Worm (Caenorhabditis elegans) whole organism, L1 larva: ENCODE data around the gene Y41E3.1.
A peak's percentile ranks its signal among the peaks of the same experiment; 100 is the strongest.

Experiments
- C16A3.4 ChIP-seq: fragments of 150-350 bp; optimal IDR thresholded peaks from 2 replicates; lab custom pipeline; 2014; ENCODE audit warnings: missing biosample characterization, missing genetic modification characterization
- Y116A8C.19 ChIP-seq: sonication (generic microtip); optimal IDR thresholded peaks from 2 replicates; lab custom pipeline; 2016; ENCODE audit warnings: missing compliant biosample characterization, missing genetic modification characterization, borderline replicate concordance
- ama-1 ChIP-seq: fragments of 150-350 bp; optimal IDR thresholded peaks from 2 replicates; lab custom pipeline; 2014
- blmp-1 ChIP-seq: fragments of 150-350 bp; optimal IDR thresholded peaks from 2 replicates; lab custom pipeline; 2014; ENCODE audit warnings: missing biosample characterization, missing genetic modification characterization
- ceh-88 ChIP-seq: fragments of 200-800 bp; sonication (Bioruptor generic); IDR thresholded peaks from 2 replicates; pipeline ENCODE4 v1.3.6; 2022; ENCODE audit warnings: missing genetic modification characterization, missing compliant biosample characterization
- ceh-90 ChIP-seq: sonication (generic microtip); optimal IDR thresholded peaks from 2 replicates; lab custom pipeline; 2016; ENCODE audit warnings: missing genetic modification characterization, missing compliant biosample characterization
- dpl-1 ChIP-seq, 3 experiments: fragments of 150-350 bp in 2 of 3; sonication (generic microtip) in 1 of 3; optimal IDR thresholded peaks; 2 replicates each; lab custom pipeline; 2014 to 2017; ENCODE audit warnings: missing biosample characterization in 3 of 3, missing genetic modification characterization in 3 of 3, missing genetic modification reagents in 3 of 3
- efl-1 ChIP-seq, 4 experiments: fragments of 150-350 bp; optimal IDR thresholded peaks in 3 of 4; peaks in 1 of 4; 1 replicate in 1 of 4; 2 replicates in 3 of 4; lab custom pipeline; 2014; ENCODE audit warnings: missing biosample characterization in 2 of 4, missing genetic modification characterization in 2 of 4, missing genetic modification reagents in 2 of 4
- egl-13 ChIP-seq: sonication (generic microtip); optimal IDR thresholded peaks from 2 replicates; lab custom pipeline; 2016; ENCODE audit warnings: missing genotype, missing genetic modification reagents, missing genetic modification characterization, missing compliant biosample characterization
- elt-2 ChIP-seq: sonication (generic microtip); optimal IDR thresholded peaks from 2 replicates; lab custom pipeline; 2016; ENCODE audit warnings: missing genetic modification characterization, mild to moderate bottlenecking, inconsistent platforms, missing compliant biosample characterization, missing genetic modification reagents
- fos-1 ChIP-seq: fragments of 150-350 bp; optimal IDR thresholded peaks from 2 replicates; lab custom pipeline; 2014; ENCODE audit warnings: missing biosample characterization, missing genetic modification characterization
- grh-1 ChIP-seq: fragments of 200-800 bp; sonication (Bioruptor generic); IDR thresholded peaks from 2 replicates; pipeline ENCODE4 v1.3.6; 2022; ENCODE audit warnings: missing genetic modification reagents, missing genetic modification characterization, missing compliant biosample characterization
- hlh-4 ChIP-seq: sonication (generic microtip); optimal IDR thresholded peaks from 2 replicates; lab custom pipeline; 2016; ENCODE audit warnings: mild to moderate bottlenecking, missing genetic modification characterization, missing compliant biosample characterization
- hpl-2 ChIP-seq: fragments of 150-350 bp; optimal IDR thresholded peaks from 2 replicates; lab custom pipeline; 2014; ENCODE audit warnings: missing biosample characterization, missing genetic modification reagents, missing genetic modification characterization
- irx-1 ChIP-seq: sonication (generic microtip); optimal IDR thresholded peaks from 2 replicates; lab custom pipeline; 2016; ENCODE audit warnings: missing genetic modification characterization, missing compliant biosample characterization
- isw-1 ChIP-seq: fragments of 200-800 bp; sonication (Bioruptor generic); IDR thresholded peaks from 2 replicates; pipeline ENCODE4 v1.3.6; 2022; ENCODE audit warnings: missing genetic modification characterization, missing compliant biosample characterization
- jun-1 ChIP-seq: fragments of 150-350 bp; optimal IDR thresholded peaks from 2 replicates; lab custom pipeline; 2014; ENCODE audit warnings: missing biosample characterization, missing genetic modification reagents, missing genetic modification characterization
- lin-14 ChIP-seq: fragments of 200-800 bp; sonication (Bioruptor generic); optimal IDR thresholded peaks from 2 replicates; lab custom pipeline; 2018; ENCODE audit warnings: mild to moderate bottlenecking, missing genetic modification characterization, moderate library complexity, missing compliant biosample characterization
- lin-35 ChIP-seq, 2 experiments: fragments of 150-350 bp; optimal IDR thresholded peaks; 2 replicates each; lab custom pipeline; 2014; ENCODE audit warnings: missing biosample characterization in 2 of 2, missing genetic modification characterization in 2 of 2, missing genetic modification reagents in 2 of 2
- lin-39 ChIP-seq: fragments of 150-350 bp; optimal IDR thresholded peaks from 2 replicates; lab custom pipeline; 2014; ENCODE audit warnings: missing biosample characterization, missing genetic modification reagents, missing genetic modification characterization
- lir-3 ChIP-seq: sonication (generic microtip); optimal IDR thresholded peaks from 2 replicates; lab custom pipeline; 2016; ENCODE audit warnings: mild to moderate bottlenecking, missing genetic modification characterization, moderate library complexity, missing compliant biosample characterization; ENCODE audit not compliant: poor library complexity
- lsy-2 ChIP-seq, 2 experiments: fragments of 150-350 bp; optimal IDR thresholded peaks; 2 replicates each; lab custom pipeline; 2014; ENCODE audit warnings: missing biosample characterization in 2 of 2, missing genetic modification characterization in 2 of 2
- mab-9 ChIP-seq: fragments of 200-800 bp; sonication (Bioruptor generic); IDR thresholded peaks from 2 replicates; pipeline ENCODE4 v1.3.6; 2022; ENCODE audit warnings: missing genetic modification reagents, missing genetic modification characterization, missing compliant biosample characterization
- mep-1 ChIP-seq: fragments of 150-350 bp; optimal IDR thresholded peaks from 2 replicates; lab custom pipeline; 2014; ENCODE audit warnings: missing biosample characterization, missing genetic modification characterization
- nhr-11 ChIP-seq: fragments of 150-350 bp; optimal IDR thresholded peaks from 2 replicates; lab custom pipeline; 2014; ENCODE audit warnings: missing biosample characterization, missing genetic modification characterization
- nhr-12 ChIP-seq: sonication (generic microtip); optimal IDR thresholded peaks from 2 replicates; lab custom pipeline; 2017; ENCODE audit warnings: missing biosample characterization, missing genetic modification characterization
- nhr-237 ChIP-seq: fragments of 150-350 bp; optimal IDR thresholded peaks from 2 replicates; lab custom pipeline; 2014; ENCODE audit warnings: missing biosample characterization, missing genetic modification characterization
- nhr-28 ChIP-seq: fragments of 150-350 bp; optimal IDR thresholded peaks from 2 replicates; lab custom pipeline; 2014; ENCODE audit warnings: missing biosample characterization, missing genetic modification characterization
- nhr-84 ChIP-seq: sonication (generic microtip); optimal IDR thresholded peaks from 2 replicates; lab custom pipeline; 2017; ENCODE audit warnings: missing biosample characterization, missing genetic modification characterization
- nhr-90 ChIP-seq: sonication (generic microtip); optimal IDR thresholded peaks from 2 replicates; lab custom pipeline; 2016; ENCODE audit warnings: mild to moderate bottlenecking, missing genetic modification characterization, missing compliant biosample characterization; ENCODE audit not compliant: poor library complexity
- snpc-4 ChIP-seq: fragments of 150-350 bp; optimal IDR thresholded peaks from 2 replicates; lab custom pipeline; 2014; ENCODE audit warnings: missing biosample characterization, missing genetic modification characterization
- snu-23 ChIP-seq: sonication (generic microtip); optimal IDR thresholded peaks from 2 replicates; lab custom pipeline; 2016; ENCODE audit warnings: missing genetic modification characterization, missing compliant biosample characterization
- sox-4 ChIP-seq: sonication (generic microtip); optimal IDR thresholded peaks from 2 replicates; lab custom pipeline; 2016; ENCODE audit warnings: missing genetic modification characterization, missing compliant biosample characterization
- sptf-1 ChIP-seq: fragments of 150-350 bp; optimal IDR thresholded peaks from 2 replicates; lab custom pipeline; 2014; ENCODE audit warnings: missing biosample characterization, missing genetic modification characterization
- sup-37 ChIP-seq: fragments of 200-800 bp; sonication (Bioruptor generic); optimal IDR thresholded peaks from 2 replicates; lab custom pipeline; 2018; ENCODE audit warnings: mild to moderate bottlenecking, missing genetic modification characterization, missing compliant biosample characterization
- tlp-1 ChIP-seq: fragments of 150-350 bp; optimal IDR thresholded peaks from 2 replicates; lab custom pipeline; 2014; ENCODE audit warnings: missing biosample characterization, missing genetic modification characterization
- unc-130 ChIP-seq: fragments of 150-350 bp; optimal IDR thresholded peaks from 2 replicates; lab custom pipeline; 2017; ENCODE audit warnings: missing biosample characterization, missing genetic modification characterization, inconsistent platforms
- unc-30 ChIP-seq: sonication (generic microtip); optimal IDR thresholded peaks from 2 replicates; lab custom pipeline; 2017; ENCODE audit warnings: missing biosample characterization, missing genetic modification characterization
- unc-62 ChIP-seq: fragments of 150-350 bp; optimal IDR thresholded peaks from 2 replicates; lab custom pipeline; 2014; ENCODE audit warnings: missing biosample characterization, missing genetic modification reagents, missing genetic modification characterization
- unc-98 ChIP-seq: fragments of 200-800 bp; sonication (Bioruptor generic); IDR thresholded peaks from 2 replicates; pipeline ENCODE4 v1.3.6; 2022; ENCODE audit warnings: missing genetic modification characterization, missing compliant biosample characterization
- xbp-1 ChIP-seq: sonication (generic microtip); optimal IDR thresholded peaks from 2 replicates; lab custom pipeline; 2016; ENCODE audit warnings: missing genetic modification characterization, missing compliant biosample characterization
- zag-1 ChIP-seq: fragments of 150-350 bp; optimal IDR thresholded peaks from 2 replicates; lab custom pipeline; 2014; ENCODE audit warnings: missing biosample characterization, missing genetic modification characterization

The Y41E3.1 gene

ce11 chrIV:14959375-14959774, 701 bp upstream of the Y41E3.1 start (continued):
- TF ChIP-seq lsy-2 (tag; optimal IDR thresholded peaks at IDR 0.05; lab: Kevin White, UChicago), result peak; percentile 81 to 93
- peak; percentile 73 for TF ChIP-seq mep-1 (tag; lab: Kevin White, UChicago)
- peak; percentile 82 for TF ChIP-seq C16A3.4
- no peak for TF ChIP-seq hlh-4 (tag; lab: Kevin White, UChicago)
- peak; percentile 48 for TF ChIP-seq snpc-4 (tag; lab: Kevin White, UChicago)
- TF ChIP-seq tlp-1, result peak; percentile 81
- TF ChIP-seq sup-37 (GFP tag; lab: Kevin White, UChicago), result no peak
- no peak for TF ChIP-seq ceh-90
- TF ChIP-seq sox-4, result no peak
- no peak for TF ChIP-seq lir-3
- TF ChIP-seq grh-1 (GFP tag; lab: Robert Waterston, UW), result no peak
- TF ChIP-seq lin-39 (tag; lab: Kevin White, UChicago), result peak; percentile 51
- peak; percentile 76 for TF ChIP-seq blmp-1
- TF ChIP-seq isw-1 (GFP tag; lab: Robert Waterston, UW), result peak; percentile 58
- no peak for TF ChIP-seq hpl-2
- TF ChIP-seq fos-1 (tag; lab: Kevin White, UChicago), result peak; percentile 66
- TF ChIP-seq ceh-88, result no peak
- TF ChIP-seq nhr-28, result no peak
- TF ChIP-seq ama-1, result no peak
- TF ChIP-seq nhr-11 (tag; lab: Kevin White, UChicago), result peak; percentile 26
- TF ChIP-seq jun-1, result peak; percentile 59
- TF ChIP-seq nhr-237 (tag; lab: Kevin White, UChicago), result peak; percentile 70
- TF ChIP-seq irx-1 (tag; lab: Kevin White, UChicago), result peak; percentile 43
- TF ChIP-seq nhr-84 (tag; lab: Kevin White, UChicago), result no peak
- peak; percentile 99 for TF ChIP-seq elt-2 (tag; lab: Kevin White, UChicago)
- TF ChIP-seq unc-98 (GFP tag; lab: Robert Waterston, UW), result no peak
- peak; percentile 70 for TF ChIP-seq lin-14 (GFP tag; lab: Kevin White, UChicago)
- TF ChIP-seq zag-1 (tag; lab: Kevin White, UChicago), result no peak
- TF ChIP-seq snu-23 (GFP tag; lab: Kevin White, UChicago), result peak; percentile 85
- TF ChIP-seq xbp-1, result peak; percentile 78
- TF ChIP-seq sptf-1 (tag; lab: Kevin White, UChicago), result no peak
- TF ChIP-seq nhr-12 (tag; lab: Kevin White, UChicago), result no peak
- peak; percentile 65 for TF ChIP-seq nhr-90 (tag; lab: Kevin White, UChicago)
- TF ChIP-seq unc-30 (tag; lab: Kevin White, UChicago), result no peak
- TF ChIP-seq unc-62 (GFP tag; lab: Kevin White, UChicago), result no peak
- TF ChIP-seq, all 84 proteins: peak for 46

ce11 chrIV:14956693-14957281, 1.9 kb downstream of the Y41E3.1 start:
- TF ChIP-seq Y116A8C.19, result no peak
- peak; percentile 45 to 59 for TF ChIP-seq efl-1 (optimal IDR thresholded peaks at IDR 0.05; lab: Kevin White, UChicago)
- TF ChIP-seq efl-1 (GFP tag; optimal IDR thresholded peaks at IDR 0.05 in 1 of 2; lab: Kevin White, UChicago), result peak; percentile 30 to 82
- peak in 1 of 2 experiments; percentile 4 for TF ChIP-seq lin-35 (GFP tag; optimal IDR thresholded peaks at IDR 0.05; lab: Kevin White, UChicago)
- TF ChIP-seq dpl-1 (GFP tag; optimal IDR thresholded peaks at IDR 0.05; lab: Kevin White, UChicago), result peak in 1 of 3 experiments; percentile 25
- TF ChIP-seq tlp-1, result no peak
- no peak for TF ChIP-seq nhr-84 (tag; lab: Kevin White, UChicago)
- TF ChIP-seq lsy-2 (tag; optimal IDR thresholded peaks at IDR 0.05; lab: Kevin White, UChicago), result no peak
- TF ChIP-seq egl-13 (tag; lab: Kevin White, UChicago), result no peak
- TF ChIP-seq mab-9 (GFP tag; lab: Robert Waterston, UW), result no peak
- TF ChIP-seq irx-1 (tag; lab: Kevin White, UChicago), result no peak
- no peak for TF ChIP-seq unc-130
- TF ChIP-seq, all 84 proteins: peak for 3
